Fruit fly (Drosophila melanogaster): ENCODE data around the gene CG7133.

Gene CG7133

DNA sequence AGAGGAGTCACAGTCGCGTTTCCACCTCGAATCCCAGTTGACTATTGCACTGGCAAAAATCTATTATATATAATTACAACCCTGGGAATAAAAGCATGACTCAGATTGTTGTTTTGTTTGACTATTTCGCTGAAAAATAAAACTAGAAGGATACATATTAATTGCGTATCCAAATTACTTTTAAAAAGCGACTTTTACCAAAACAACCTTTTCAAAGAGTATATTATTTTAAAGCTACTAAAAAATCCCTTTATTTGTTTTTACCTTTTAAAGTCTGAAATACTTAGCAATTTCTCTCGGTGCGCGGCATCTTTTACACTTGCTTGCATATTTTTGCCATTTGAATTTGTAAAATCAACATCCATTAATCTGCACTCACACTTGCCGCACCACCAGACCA lies 32.4 kb upstream of the CG7133 start (continued):
- TF ChIP-seq CG10631 (GFP tag; optimal IDR thresholded peaks at IDR 0.05) (peak; percentile 33), CG7368 (GFP tag; optimal IDR thresholded peaks at IDR 0.05) (no peak), CG15336 (GFP tag; IDR thresholded peaks at IDR 0.05) (peak; percentile 54), dac (GFP tag; optimal IDR thresholded peaks at IDR 0.05) (no peak), fd59A (GFP tag; optimal IDR thresholded peaks at IDR 0.05) (no peak), Smox (GFP tag; optimal IDR thresholded peaks at IDR 0.05) (no peak), OdsH (GFP tag; optimal IDR thresholded peaks at IDR 0.05) (peak; percentile 10), svp (GFP tag) (no peak), achi (GFP tag; optimal IDR thresholded peaks at IDR 0.05) (peak; percentile 33), Hr4 (GFP tag; optimal IDR thresholded peaks at IDR 0.05) (peak; percentile 62), spab (GFP tag; optimal IDR thresholded peaks at IDR 0.05) (no peak), CG16779 (tag; optimal IDR thresholded peaks at IDR 0.05) (no peak), salr (GFP tag; optimal IDR thresholded peaks at IDR 0.05) (no peak), vri (GFP tag; optimal IDR thresholded peaks at IDR 0.05) (no peak), Eip93F (GFP tag; optimal IDR thresholded peaks at IDR 0.05) (no peak), Gug (GFP tag; IDR thresholded peaks at IDR 0.05) (peak; percentile 29; the same call in 1 of the 2 replicates), Sox14 (GFP tag; optimal IDR thresholded peaks at IDR 0.05) (peak; percentile 20), CG4318 (GFP tag; optimal IDR thresholded peaks at IDR 0.05) (peak; percentile 58), cyc (GFP tag; optimal IDR thresholded peaks at IDR 0.05) (no peak), CG8319 (GFP tag; optimal IDR thresholded peaks at IDR 0.05) (no peak), pdm3 (GFP tag; optimal IDR thresholded peaks at IDR 0.05) (peak; percentile 7), Sox102F (GFP tag; optimal IDR thresholded peaks at IDR 0.05) (no peak), acj6 (GFP tag; optimal IDR thresholded peaks at IDR 0.05) (peak; percentile 15), CG1621 (tag; optimal IDR thresholded peaks at IDR 0.05) (no peak), CG9139 (GFP tag; optimal IDR thresholded peaks at IDR 0.05) (no peak), eg (GFP tag; IDR thresholded peaks at IDR 0.05) (no peak), CG32006 (GFP tag; optimal IDR thresholded peaks at IDR 0.05) (peak; percentile 81), CG10669 (GFP tag; optimal IDR thresholded peaks at IDR 0.05) (peak; percentile 24), Eip75B (GFP tag; optimal IDR thresholded peaks at IDR 0.05) (peak; percentile 18), CG6792 (GFP tag; optimal IDR thresholded peaks at IDR 0.05) (no peak), CG8119 (GFP tag; IDR thresholded peaks at IDR 0.05) (peak; percentile 51; the same call in 1 of the 3 replicates), Sox15 (GFP tag; optimal IDR thresholded peaks at IDR 0.05) (no peak), CG11294 (GFP tag; IDR thresholded peaks at IDR 0.05) (no peak)

dm6 chr3L:22094308-22094866 lies 20.1 kb upstream of the CG7133 start:
- TF ChIP-seq lz (GFP tag; optimal IDR thresholded peaks at IDR 0.05), result no peak
- TF ChIP-seq svp (GFP tag), result no peak
- no peak for TF ChIP-seq CG6808 (GFP tag; optimal IDR thresholded peaks at IDR 0.05)
- TF ChIP-seq Hr38 (GFP tag; optimal IDR thresholded peaks at IDR 0.05), result no peak
- no peak for TF ChIP-seq CG16779 (tag; optimal IDR thresholded peaks at IDR 0.05)
- TF ChIP-seq CG1621 (tag; optimal IDR thresholded peaks at IDR 0.05), result no peak
- TF ChIP-seq Sox102F (GFP tag; optimal IDR thresholded peaks at IDR 0.05), result no peak
- no peak for TF ChIP-seq CG11294 (GFP tag; IDR thresholded peaks at IDR 0.05)
- no peak for TF ChIP-seq CG32006 (GFP tag; optimal IDR thresholded peaks at IDR 0.05)
- TF ChIP-seq CG11902 (GFP tag; optimal IDR thresholded peaks at IDR 0.05), result no peak
- no peak for TF ChIP-seq CG10631 (GFP tag; optimal IDR thresholded peaks at IDR 0.05)
- TF ChIP-seq net (GFP tag; optimal IDR thresholded peaks at IDR 0.05), result no peak
- TF ChIP-seq Smox (GFP tag; optimal IDR thresholded peaks at IDR 0.05), result no peak
- TF ChIP-seq CG6163 (GFP tag; IDR thresholded peaks at IDR 0.05), result no peak
- TF ChIP-seq OdsH (GFP tag; optimal IDR thresholded peaks at IDR 0.05), result no peak
- no peak for TF ChIP-seq dsx (GFP tag; optimal IDR thresholded peaks at IDR 0.05; ENCODE audit: poor library complexity, severe bottlenecking)
- TF ChIP-seq CG7368 (GFP tag; optimal IDR thresholded peaks at IDR 0.05), result no peak
- no peak for TF ChIP-seq CG15336 (GFP tag; IDR thresholded peaks at IDR 0.05)
- no peak for TF ChIP-seq achi (GFP tag; optimal IDR thresholded peaks at IDR 0.05)
